Worm (Caenorhabditis elegans) whole organism, L1 larva: Measurements from ENCODE around the gene F45D3.2.

ENCODE experiments used
- aha-1 ChIP-seq: fragments of 150-350 bp; optimal IDR thresholded peaks from 2 replicates; lab custom pipeline; 2014; ENCODE audit warnings: missing biosample characterization, missing genetic modification characterization
- lin-13 ChIP-seq: fragments of 150-350 bp; optimal IDR thresholded peaks from 2 replicates; lab custom pipeline; 2014; ENCODE audit warnings: missing biosample characterization, missing genetic modification reagents, missing genetic modification characterization
- pqm-1 ChIP-seq: sonication (generic microtip); optimal IDR thresholded peaks from 3 replicates; lab custom pipeline; 2017; ENCODE audit warnings: missing biosample characterization, missing genetic modification characterization
- skn-1 ChIP-seq: fragments of 150-350 bp; optimal IDR thresholded peaks from 2 replicates; lab custom pipeline; 2014; ENCODE audit warnings: missing biosample characterization, missing genetic modification characterization
- sox-4 ChIP-seq: sonication (generic microtip); optimal IDR thresholded peaks from 2 replicates; lab custom pipeline; 2016; ENCODE audit warnings: missing genetic modification characterization, missing compliant biosample characterization
- tbx-2 ChIP-seq: sonication (generic microtip); optimal IDR thresholded peaks from 2 replicates; lab custom pipeline; 2016; ENCODE audit warnings: missing genetic modification characterization, missing compliant biosample characterization

DNA sequence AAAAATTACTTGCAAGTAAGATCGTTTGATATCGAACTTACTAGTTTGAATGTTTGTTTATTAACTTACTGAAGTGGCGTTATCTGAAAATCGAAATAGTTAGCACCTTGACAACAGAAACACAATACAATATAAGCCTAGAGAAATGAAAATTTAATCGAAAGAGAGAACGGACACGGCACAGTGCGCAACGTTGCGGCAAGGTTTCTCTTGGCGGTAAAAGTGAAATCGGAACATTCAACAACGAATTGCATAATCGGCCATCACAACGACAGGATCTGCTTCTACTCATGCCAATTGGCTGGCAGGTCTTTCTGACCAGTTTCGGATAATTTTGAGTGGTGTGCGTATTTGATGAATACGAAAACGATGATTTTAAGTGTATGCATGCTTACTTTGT is 15.3 kb upstream of the F45D3.2 start, which contains the start of gene dyf-4:
- TF ChIP-seq tbx-2 (tag; lab: Kevin White, UChicago): no peak
- no peak for TF ChIP-seq sox-4 (tag; lab: Kevin White, UChicago)
- TF ChIP-seq skn-1: no peak
- no peak for TF ChIP-seq aha-1 (tag; lab: Kevin White, UChicago)
- TF ChIP-seq lin-13: no peak
- TF ChIP-seq pqm-1 (tag; lab: Kevin White, UChicago): no peak
